Worm (Caenorhabditis elegans) whole organism, L3 larva: ENCODE measurements around the gene atp-5.

Source experiments
- R02D3.7 ChIP-seq: fragments of 150-350 bp; optimal IDR thresholded peaks from 2 replicates; lab custom pipeline; 2014; ENCODE audit warnings: missing biosample characterization, missing genetic modification characterization
- ama-1 ChIP-seq: fragments of 150-350 bp; optimal IDR thresholded peaks from 2 replicates; lab custom pipeline; 2018
- ceh-82 ChIP-seq: fragments of 150-350 bp; optimal IDR thresholded peaks from 2 replicates; lab custom pipeline; 2014; ENCODE audit warnings: missing biosample characterization, missing genetic modification characterization
- jun-1 ChIP-seq: fragments of 150-350 bp; optimal IDR thresholded peaks from 2 replicates; lab custom pipeline; 2014; ENCODE audit warnings: missing biosample characterization, missing genetic modification reagents, missing genetic modification characterization
- lsy-12 ChIP-seq: sonication (generic microtip); optimal IDR thresholded peaks from 2 replicates; lab custom pipeline; 2016; ENCODE audit warnings: mild to moderate bottlenecking, missing genetic modification characterization, missing compliant biosample characterization
- mml-1 ChIP-seq: fragments of 150-350 bp; sonication (generic microtip); optimal IDR thresholded peaks from 3 replicates; lab custom pipeline; 2014; ENCODE audit warnings: missing biosample characterization, missing genetic modification characterization
- nhr-11 ChIP-seq: fragments of 150-350 bp; optimal IDR thresholded peaks from 2 replicates; lab custom pipeline; 2014; ENCODE audit warnings: missing biosample characterization, missing genetic modification characterization
- nhr-12 ChIP-seq: fragments of 150-350 bp; optimal IDR thresholded peaks from 2 replicates; lab custom pipeline; 2014; ENCODE audit warnings: missing biosample characterization, missing genetic modification characterization
- nhr-67 ChIP-seq: fragments of 150-350 bp; optimal IDR thresholded peaks from 2 replicates; lab custom pipeline; 2014; ENCODE audit warnings: missing biosample characterization, missing genetic modification characterization
- pha-4 ChIP-seq: fragments of 150-350 bp; optimal IDR thresholded peaks from 2 replicates; lab custom pipeline; 2014; ENCODE audit warnings: missing biosample characterization, missing genetic modification reagents, missing genetic modification characterization

- TF ChIP-seq ceh-82 (tag; lab: Kevin White, UChicago) (no peak), jun-1 (tag; lab: Kevin White, UChicago) (no peak), ama-1 (lab: Kevin White, UChicago) (no peak), nhr-12 (tag; lab: Kevin White, UChicago) (no peak), nhr-11 (tag; lab: Kevin White, UChicago) (no peak), lsy-12 (no peak), pha-4 (no peak), R02D3.7 (tag; lab: Kevin White, UChicago) (no peak), mml-1 (tag; lab: Kevin White, UChicago) (no peak), nhr-67 (tag; lab: Kevin White, UChicago) (no peak)
These were observed 30.2 kb downstream of the atp-5 start, which contains the start of gene lact-8 for ce11 chrV:11093163-11094091.
